Worm (Caenorhabditis elegans) whole organism, early embryonic: ENCODE data around the gene mlc-7.

ENCODE experiments used
- B0310.2 ChIP-seq: sonication (generic microtip); optimal IDR thresholded peaks from 2 replicates; lab custom pipeline; 2016; ENCODE audit warnings: mild to moderate bottlenecking, missing genetic modification characterization, missing compliant biosample characterization
- ama-1 ChIP-seq: fragments of 150-350 bp; optimal IDR thresholded peaks from 2 replicates; lab custom pipeline; 2014
- ceh-13 ChIP-seq: fragments of 200-800 bp; sonication (Bioruptor generic); optimal IDR thresholded peaks from 2 replicates; lab custom pipeline; 2018; ENCODE audit warnings: mild to moderate bottlenecking, missing genetic modification characterization, missing compliant biosample characterization
- ceh-36 ChIP-seq: sonication (generic microtip); optimal IDR thresholded peaks from 2 replicates; lab custom pipeline; 2016; ENCODE audit warnings: missing genetic modification characterization, inconsistent platforms, missing compliant biosample characterization
- ets-7 ChIP-seq: sonication (generic microtip); optimal IDR thresholded peaks from 2 replicates; lab custom pipeline; 2016; ENCODE audit warnings: missing genotype, missing genetic modification characterization, missing compliant biosample characterization
- flt-1 ChIP-seq: fragments of 200-800 bp; sonication (Bioruptor generic); IDR thresholded peaks from 2 replicates; pipeline ENCODE4 v1.3.6; 2022; ENCODE audit warnings: missing genetic modification characterization, missing compliant biosample characterization
- hmbx-1 ChIP-seq: sonication (generic microtip); optimal IDR thresholded peaks from 2 replicates; lab custom pipeline; 2016; ENCODE audit warnings: mild to moderate bottlenecking, missing genetic modification characterization, missing compliant biosample characterization
- hmg-4 ChIP-seq: fragments of 200-800 bp; sonication (Bioruptor generic); optimal IDR thresholded peaks from 2 replicates; lab custom pipeline; 2018; ENCODE audit warnings: mild to moderate bottlenecking, missing genetic modification characterization, missing compliant biosample characterization
- hnd-1 ChIP-seq: sonication (generic microtip); optimal IDR thresholded peaks from 2 replicates; lab custom pipeline; 2016; ENCODE audit warnings: missing genetic modification characterization, missing compliant biosample characterization
- sea-1 ChIP-seq: fragments of 200-800 bp; sonication (Bioruptor generic); conservative IDR thresholded peaks from 2 replicates; pipeline ENCODE4 v1.3.6; 2022; ENCODE audit warnings: missing genetic modification characterization, missing compliant biosample characterization
- tbx-37 ChIP-seq: fragments of 200-800 bp; sonication (Bioruptor generic); conservative IDR thresholded peaks from 2 replicates; pipeline ENCODE4 v1.3.6; 2022; ENCODE audit warnings: missing genetic modification reagents, missing genetic modification characterization, missing compliant biosample characterization
- tra-4 ChIP-seq: sonication (generic microtip); optimal IDR thresholded peaks from 2 replicates; lab custom pipeline; 2017; ENCODE audit warnings: missing genetic modification characterization, missing compliant biosample characterization

- TF ChIP-seq flt-1 (GFP tag; lab: Robert Waterston, UW) (no peak), ama-1 (no peak), tbx-37 (GFP tag; lab: Robert Waterston, UW) (no peak), sea-1 (GFP tag; lab: Robert Waterston, UW) (no peak), B0310.2 (tag; lab: Kevin White, UChicago) (no peak), ceh-36 (tag; lab: Kevin White, UChicago) (no peak), hmbx-1 (no peak), ceh-13 (GFP tag; lab: Kevin White, UChicago) (no peak), hnd-1 (tag; lab: Kevin White, UChicago) (no peak), ets-7 (tag; lab: Kevin White, UChicago) (no peak), tra-4 (tag; lab: Kevin White, UChicago) (no peak), hmg-4 (GFP tag; lab: Kevin White, UChicago) (no peak)
Measured at ce11 chrIII:13701691-13702090, 49.6 kb upstream of the mlc-7 start, which contains the start of gene lit-1.
